Worm (Caenorhabditis elegans) whole organism, young adult: ENCODE measurements around the gene pals-39.

Experiments used
- B0019.2 ChIP-seq: fragments of 200-800 bp; sonication (Bioruptor generic); conservative IDR thresholded peaks from 2 replicates; pipeline ENCODE4 v1.3.6; 2022; ENCODE audit warnings: missing genetic modification reagents, missing genetic modification characterization, missing compliant biosample characterization
- C17E4.6 ChIP-seq: fragments of 200-800 bp; sonication (Bioruptor generic); IDR thresholded peaks from 2 replicates; pipeline ENCODE4 v1.3.6; 2022; ENCODE audit warnings: missing genetic modification reagents, missing genetic modification characterization, missing compliant biosample characterization
- F23B12.7 ChIP-seq: sonication (generic microtip); optimal IDR thresholded peaks from 2 replicates; lab custom pipeline; 2017; ENCODE audit warnings: missing genetic modification characterization, mild to moderate bottlenecking, missing compliant biosample characterization, antibody characterized with exemption, moderate library complexity; ENCODE audit not compliant: insufficient read depth
- F49E8.2 ChIP-seq: sonication (generic microtip); optimal IDR thresholded peaks from 3 replicates; lab custom pipeline; 2017; ENCODE audit warnings: missing genetic modification characterization, mild to moderate bottlenecking, missing compliant biosample characterization, antibody characterized with exemption, moderate library complexity; ENCODE audit not compliant: insufficient read depth
- F52B5.7 ChIP-seq: sonication (generic microtip); optimal IDR thresholded peaks from 2 replicates; lab custom pipeline; 2016; ENCODE audit warnings: mild to moderate bottlenecking, missing genetic modification characterization, missing compliant biosample characterization
- K12H6.12 ChIP-seq: fragments of 200-800 bp; sonication (Bioruptor generic); optimal IDR thresholded peaks from 2 replicates; lab custom pipeline; 2018; ENCODE audit warnings: mild to moderate bottlenecking, missing genetic modification characterization, missing compliant biosample characterization
- T07F8.4 ChIP-seq: sonication (generic microtip); optimal IDR thresholded peaks from 2 replicates; lab custom pipeline; 2016; ENCODE audit warnings: mild to moderate bottlenecking, missing genetic modification characterization, moderate library complexity, missing compliant biosample characterization
- Y79H2A.3 ChIP-seq: fragments of 200-800 bp; sonication (Bioruptor generic); conservative IDR thresholded peaks from 2 replicates; pipeline ENCODE4 v1.3.6; 2022; ENCODE audit warnings: missing genetic modification reagents, missing genetic modification characterization, missing compliant biosample characterization
- ama-1 ChIP-seq, 3 experiments: fragments of 150-350 bp in 1 of 3; sonication (generic microtip) in 2 of 3; optimal IDR thresholded peaks; 2 replicates each; lab custom pipeline; 2014 to 2018; ENCODE audit warnings: missing biosample characterization in 2 of 3, missing genetic modification characterization in 2 of 3, missing genetic modification reagents in 2 of 3
- aptf-2 ChIP-seq: fragments of 200-800 bp; sonication (Bioruptor generic); conservative IDR thresholded peaks from 2 replicates; pipeline ENCODE4 v1.3.6; 2022; ENCODE audit warnings: missing genetic modification reagents, missing genetic modification characterization, missing compliant biosample characterization
- atf-7 ChIP-seq: sonication (generic microtip); optimal IDR thresholded peaks from 2 replicates; lab custom pipeline; 2017; ENCODE audit warnings: mild to moderate bottlenecking, missing genetic modification characterization, missing compliant biosample characterization
- attf-3 ChIP-seq: fragments of 200-800 bp; sonication (Bioruptor generic); conservative IDR thresholded peaks from 2 replicates; pipeline ENCODE4 v1.3.6; 2022; ENCODE audit warnings: missing genetic modification reagents, missing genetic modification characterization, missing compliant biosample characterization
- attf-5 ChIP-seq: fragments of 200-800 bp; sonication (Bioruptor generic); optimal IDR thresholded peaks from 2 replicates; lab custom pipeline; 2018; ENCODE audit warnings: mild to moderate bottlenecking, missing genetic modification characterization, missing compliant biosample characterization
- attf-6 ChIP-seq: fragments of 200-800 bp; sonication (Bioruptor generic); IDR thresholded peaks from 2 replicates; pipeline ENCODE4 v1.3.6; 2022; ENCODE audit warnings: missing genetic modification reagents, missing genetic modification characterization, missing compliant biosample characterization
- bed-1 ChIP-seq: fragments of 200-800 bp; sonication (Bioruptor generic); IDR thresholded peaks from 2 replicates; pipeline ENCODE4 v1.3.6; 2022; ENCODE audit warnings: missing genetic modification reagents, missing genetic modification characterization, missing compliant biosample characterization
- cebp-1 ChIP-seq, 2 experiments: fragments of 200-800 bp in 1 of 2; sonication (Bioruptor generic) in 1 of 2; sonication (generic microtip) in 1 of 2; IDR thresholded peaks in 1 of 2; optimal IDR thresholded peaks in 1 of 2; 2 replicates each; pipeline versions ENCODE4 v1.3.6 to Lab custom; 2017 to 2022; ENCODE audit warnings: missing compliant biosample characterization in 2 of 2, missing genetic modification characterization in 2 of 2, mild to moderate bottlenecking in 1 of 2, missing genetic modification reagents in 1 of 2, moderate library complexity in 1 of 2
- ceh-79 ChIP-seq: sonication (generic microtip); optimal IDR thresholded peaks from 2 replicates; lab custom pipeline; 2017; ENCODE audit warnings: mild to moderate bottlenecking, missing genetic modification characterization, missing compliant biosample characterization
- efl-1 ChIP-seq: fragments of 150-350 bp; optimal IDR thresholded peaks from 2 replicates; lab custom pipeline; 2014; ENCODE audit warnings: missing biosample characterization, missing genetic modification reagents, missing genetic modification characterization
- egl-18 ChIP-seq: fragments of 200-800 bp; sonication (Bioruptor generic); IDR thresholded peaks from 2 replicates; pipeline ENCODE4 v1.3.6; 2022; ENCODE audit warnings: missing genetic modification reagents, missing genetic modification characterization, missing compliant biosample characterization
- ets-4 ChIP-seq: fragments of 200-800 bp; sonication (Bioruptor generic); optimal IDR thresholded peaks from 2 replicates; lab custom pipeline; 2018; ENCODE audit warnings: mild to moderate bottlenecking, missing genetic modification characterization, missing compliant biosample characterization
- gei-17 ChIP-seq: fragments of 200-800 bp; sonication (Bioruptor generic); optimal IDR thresholded peaks from 2 replicates; lab custom pipeline; 2018; ENCODE audit warnings: mild to moderate bottlenecking, missing genetic modification characterization, missing compliant biosample characterization
- hlh-26 ChIP-seq: fragments of 200-800 bp; sonication (Bioruptor generic); conservative IDR thresholded peaks from 2 replicates; pipeline ENCODE4 v1.3.6; 2022; ENCODE audit warnings: missing genetic modification reagents, missing genetic modification characterization, missing compliant biosample characterization
- hsf-1 ChIP-seq: fragments of 200-800 bp; sonication (Bioruptor generic); IDR thresholded peaks from 2 replicates; pipeline ENCODE4 v1.3.6; 2022; ENCODE audit warnings: missing genetic modification reagents, missing genetic modification characterization, missing compliant biosample characterization
- lag-1 ChIP-seq: fragments of 200-800 bp; sonication (Bioruptor generic); IDR thresholded peaks from 2 replicates; pipeline ENCODE4 v1.3.6; 2022; ENCODE audit warnings: missing genetic modification reagents, missing genetic modification characterization, missing compliant biosample characterization
- let-607 ChIP-seq, 2 experiments: fragments of 200-800 bp in 1 of 2; sonication (Bioruptor generic) in 1 of 2; sonication (generic microtip) in 1 of 2; optimal IDR thresholded peaks; 2 replicates each; lab custom pipeline; 2016 to 2018; ENCODE audit warnings: mild to moderate bottlenecking in 2 of 2, missing compliant biosample characterization in 2 of 2, missing genetic modification characterization in 2 of 2, moderate library complexity in 2 of 2, missing genotype in 1 of 2
- madf-3 ChIP-seq: fragments of 200-800 bp; sonication (Bioruptor generic); IDR thresholded peaks from 2 replicates; pipeline ENCODE4 v1.3.6; 2022; ENCODE audit warnings: missing genetic modification reagents, missing genetic modification characterization, missing compliant biosample characterization
- madf-6 ChIP-seq: fragments of 200-800 bp; sonication (Bioruptor generic); IDR thresholded peaks from 2 replicates; pipeline ENCODE4 v1.3.6; 2022; ENCODE audit warnings: missing genetic modification reagents, missing genetic modification characterization, missing compliant biosample characterization
- madf-8 ChIP-seq: fragments of 200-800 bp; sonication (Bioruptor generic); conservative IDR thresholded peaks from 2 replicates; pipeline ENCODE4 v1.3.6; 2022; ENCODE audit warnings: missing genetic modification reagents, missing genetic modification characterization, missing compliant biosample characterization
- nhr-80 ChIP-seq: sonication (generic microtip); optimal IDR thresholded peaks from 2 replicates; lab custom pipeline; 2016; ENCODE audit warnings: missing genetic modification characterization, missing compliant biosample characterization
- repo-1 ChIP-seq: sonication (generic microtip); optimal IDR thresholded peaks from 2 replicates; lab custom pipeline; 2017; ENCODE audit warnings: mild to moderate bottlenecking, missing genetic modification characterization, missing compliant biosample characterization
- snpc-4 ChIP-seq, 5 experiments: fragments of 150-350 bp in 1 of 5; sonication (generic microtip) in 4 of 5; optimal IDR thresholded peaks; 2 replicates each; lab custom pipeline; 2014 to 2018; ENCODE audit warnings: missing genetic modification characterization in 5 of 5, missing biosample characterization in 3 of 5, antibody characterized with exemption in 2 of 5, mild to moderate bottlenecking in 2 of 5, missing compliant biosample characterization in 2 of 5, missing genotype in 2 of 5, moderate library complexity in 2 of 5, missing genetic modification reagents in 1 of 5
- xnd-1 ChIP-seq: sonication (generic microtip); optimal IDR thresholded peaks from 2 replicates; lab custom pipeline; 2016; ENCODE audit warnings: missing genotype, missing genetic modification reagents, missing genetic modification characterization, missing compliant biosample characterization
- ztf-22 ChIP-seq: fragments of 200-800 bp; sonication (Bioruptor generic); optimal IDR thresholded peaks from 2 replicates; lab custom pipeline; 2018; ENCODE audit warnings: mild to moderate bottlenecking, missing genetic modification characterization, moderate library complexity, missing compliant biosample characterization
- ztf-28 ChIP-seq: fragments of 200-800 bp; sonication (Bioruptor generic); IDR thresholded peaks from 2 replicates; pipeline ENCODE4 v1.3.6; 2022; ENCODE audit warnings: missing genetic modification reagents, missing genetic modification characterization, missing compliant biosample characterization
- ztf-3 ChIP-seq: fragments of 200-800 bp; sonication (Bioruptor generic); optimal IDR thresholded peaks from 2 replicates; lab custom pipeline; 2018; ENCODE audit warnings: mild to moderate bottlenecking, missing genetic modification characterization, missing compliant biosample characterization

The pals-39 gene

DNA sequence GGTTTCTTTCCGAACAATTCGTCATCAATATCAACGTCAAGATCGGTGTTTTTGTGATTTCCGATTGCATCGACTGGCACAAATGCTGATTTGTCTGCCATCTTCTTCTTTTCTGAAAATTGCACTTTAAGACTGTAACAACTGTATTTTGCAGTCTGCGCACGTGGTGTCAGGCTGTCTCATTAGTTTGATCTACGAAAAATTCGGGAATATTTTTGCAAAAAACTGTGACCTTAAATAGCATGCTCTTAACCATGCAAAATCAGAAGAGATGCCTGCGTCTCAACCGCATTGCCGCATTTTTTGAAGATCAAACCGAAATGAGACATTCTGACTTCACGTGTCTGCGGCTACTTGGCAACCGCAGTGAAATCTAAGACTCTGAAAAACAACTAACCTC, 42.3 kb downstream of the pals-39 start, which contains the start of gene K01D12.7 (continued):
- TF ChIP-seq xnd-1 (tag; lab: Kevin White, UChicago) (no peak), nhr-80 (tag; lab: Kevin White, UChicago) (no peak), let-607 (tag; optimal IDR thresholded peaks at IDR 0.05; lab: Kevin White, UChicago) (no peak), hsf-1 (GFP tag; lab: Robert Waterston, UW) (no peak), ets-4 (GFP tag; lab: Kevin White, UChicago) (no peak), madf-8 (GFP tag; lab: Robert Waterston, UW) (0 out of 2 replicates have a peak, but pooled peaks have one; percentile 7), attf-3 (GFP tag; lab: Robert Waterston, UW) (0 out of 2 replicates have a peak, but pooled peaks have one; percentile 31), hlh-26 (GFP tag; lab: Robert Waterston, UW) (no peak), gei-17 (GFP tag; lab: Kevin White, UChicago) (no peak)

DNA sequence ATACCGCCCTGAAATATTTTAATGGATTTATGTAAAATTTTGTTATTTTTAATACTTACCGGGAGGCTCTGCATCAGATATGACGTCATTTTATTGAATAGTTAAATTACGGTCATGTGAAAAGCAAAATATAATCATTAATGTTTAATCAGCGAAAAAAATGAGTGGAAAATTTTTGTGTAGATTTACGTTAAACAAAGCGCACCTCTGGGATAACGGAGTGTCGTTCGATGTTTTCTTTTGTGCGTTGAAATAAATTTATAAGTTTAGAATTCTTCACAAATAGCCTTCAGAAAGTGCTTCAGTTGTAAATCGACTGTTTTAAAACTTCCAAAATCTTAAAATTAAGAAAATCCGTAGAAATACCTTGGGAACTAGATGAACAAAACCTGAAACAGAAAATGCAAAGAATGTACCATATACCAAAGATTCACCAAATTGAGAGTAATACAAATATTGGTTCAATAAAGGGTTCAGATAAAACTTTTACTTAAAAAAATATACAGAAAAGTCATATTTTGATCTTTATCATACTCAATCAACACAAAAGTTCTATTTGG, 42.9 kb downstream of the pals-39 start, which contains the start of the genes K01D12.20 and miga-1:
K01D12.20 (minus strand) TSS at position 138 of the 560 bp plus-strand sequence.
miga-1 (minus strand) TSS at position 183 of the 560 bp plus-strand sequence.
- TF ChIP-seq lag-1 (GFP tag; lab: Robert Waterston, UW) (no peak), F52B5.7 (no peak), nhr-80 (tag; lab: Kevin White, UChicago) (peak; percentile 18), aptf-2 (no peak), efl-1 (GFP tag; lab: Kevin White, UChicago) (no peak), ceh-79 (no peak), Y79H2A.3 (GFP tag; lab: Robert Waterston, UW) (no peak), attf-3 (GFP tag; lab: Robert Waterston, UW) (peak; percentile 96), atf-7 (tag; lab: Kevin White, UChicago) (peak; percentile 33), C17E4.6 (GFP tag; lab: Robert Waterston, UW) (no peak), madf-6 (GFP tag; lab: Robert Waterston, UW) (peak; percentile 29; the same call in 1 of the 2 replicates), F23B12.7 (tag; lab: Kevin White, UChicago) (peak; percentile 4), attf-5 (GFP tag; lab: Kevin White, UChicago) (peak; percentile 7)

DNA sequence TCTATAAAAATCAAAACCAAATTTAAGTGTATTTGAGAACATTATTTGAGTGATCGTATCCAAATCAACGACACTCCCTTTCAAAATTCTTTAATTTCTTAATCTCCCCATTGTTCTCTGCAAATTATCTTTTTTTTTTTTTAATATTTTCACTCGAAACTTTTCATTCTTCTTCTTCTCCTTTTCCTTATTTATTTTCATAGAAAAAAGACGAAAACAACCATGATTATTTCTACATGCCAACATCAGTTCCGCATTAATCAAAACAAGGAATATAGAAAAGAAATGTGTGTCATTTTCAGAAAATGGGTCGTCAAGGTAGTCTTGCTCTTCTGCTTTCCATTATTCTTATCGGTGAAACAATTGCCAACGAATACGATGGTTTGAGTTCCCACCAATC, 46.1 kb downstream of the pals-39 start, which contains the start of gene K01D12.5:
K01D12.5 (plus strand) TSS at position 301 of the 400 bp plus-strand sequence.
- TF ChIP-seq T07F8.4 (no peak), bed-1 (GFP tag; lab: Robert Waterston, UW) (no peak), F23B12.7 (tag; lab: Kevin White, UChicago) (no peak), F49E8.2 (tag; lab: Kevin White, UChicago) (no peak), madf-3 (GFP tag; lab: Robert Waterston, UW) (no peak), ztf-22 (GFP tag; lab: Kevin White, UChicago) (no peak), ets-4 (GFP tag; lab: Kevin White, UChicago) (no peak), B0019.2 (GFP tag; lab: Robert Waterston, UW) (no peak), ztf-28 (GFP tag; lab: Robert Waterston, UW) (no peak), egl-18 (GFP tag; lab: Robert Waterston, UW) (no peak), snpc-4 (GFP tag; optimal IDR thresholded peaks at IDR 0.05; lab: Kevin White, UChicago) (no peak), snpc-4 (tag; optimal IDR thresholded peaks at IDR 0.05; lab: Kevin White, UChicago) (no peak), repo-1 (tag; lab: Kevin White, UChicago) (no peak), attf-6 (no peak), xnd-1 (tag; lab: Kevin White, UChicago) (no peak), madf-8 (GFP tag; lab: Robert Waterston, UW) (no peak), atf-7 (tag; lab: Kevin White, UChicago) (no peak), ama-1 (optimal IDR thresholded peaks at IDR 0.05; lab: Kevin White, UChicago) (no peak), ama-1 (GFP tag; optimal IDR thresholded peaks at IDR 0.05; lab: Kevin White, UChicago) (no peak), cebp-1 (GFP tag; IDR thresholded peaks at IDR 0.05; lab: Robert Waterston, UW) (no peak), cebp-1 (tag; optimal IDR thresholded peaks at IDR 0.05; lab: Kevin White, UChicago) (no peak), ztf-3 (GFP tag; lab: Kevin White, UChicago) (no peak), K12H6.12 (no peak)
